Fruit fly (Drosophila melanogaster) whole organism, embryonic: ENCODE data around the gene CG7483.
A peak's percentile ranks its signal among the peaks of the same experiment; 100 is the strongest.

Experiments used
- Antp ChIP-seq: fragments of 200-800 bp; sonication (Bioruptor generic); optimal IDR thresholded peaks from 3 replicates; lab custom pipeline; 2016; ENCODE audit warnings: missing biosample characterization, missing genetic modification characterization
- B-H1 ChIP-seq: fragments of 200-800 bp; sonication (Bioruptor generic); IDR thresholded peaks from 3 replicates; pipeline ENCODE4 v1.3.6; 2022; ENCODE audit warnings: missing biosample characterization, missing genetic modification characterization
- CG12942 ChIP-seq: fragments of 200-800 bp; sonication (Bioruptor generic); optimal IDR thresholded peaks from 3 replicates; lab custom pipeline; 2016; ENCODE audit warnings: missing biosample characterization, missing genetic modification characterization
- CG13624 ChIP-seq: fragments of 200-800 bp; sonication (Bioruptor generic); optimal IDR thresholded peaks from 2 replicates; lab custom pipeline; 2016; ENCODE audit warnings: missing biosample characterization, missing genetic modification characterization
- CG14050 ChIP-seq: fragments of 200-800 bp; sonication (Bioruptor generic); IDR thresholded peaks from 3 replicates; pipeline ENCODE4 v1.3.6; 2022; ENCODE audit warnings: missing biosample characterization, missing genetic modification characterization
- CG15514 ChIP-seq: fragments of 200-800 bp; sonication (Bioruptor generic); optimal IDR thresholded peaks from 3 replicates; lab custom pipeline; 2017; ENCODE audit warnings: missing biosample characterization, missing genetic modification characterization, mild to moderate bottlenecking, moderate library complexity, missing genetic modification reagents
- CG16813 ChIP-seq: fragments of 200-800 bp; sonication (Bioruptor generic); IDR thresholded peaks from 3 replicates; pipeline ENCODE4 v1.3.6; 2022; ENCODE audit warnings: missing biosample characterization, missing genetic modification characterization; ENCODE audit not compliant: partially characterized antibody
- CG17385 ChIP-seq: fragments of 200-800 bp; sonication (Bioruptor generic); optimal IDR thresholded peaks from 3 replicates; lab custom pipeline; 2018; ENCODE audit warnings: missing biosample characterization, mild to moderate bottlenecking, missing genetic modification characterization
- CG6791 ChIP-seq: fragments of 200-800 bp; sonication (Bioruptor generic); IDR thresholded peaks from 3 replicates; pipeline ENCODE4 v1.3.6; 2022; ENCODE audit warnings: missing biosample characterization, missing genetic modification characterization; ENCODE audit not compliant: partially characterized antibody
- CG7271 ChIP-seq: fragments of 200-800 bp; sonication (Bioruptor generic); optimal IDR thresholded peaks from 2 replicates; lab custom pipeline; 2018; ENCODE audit warnings: missing biosample characterization, mild to moderate bottlenecking, missing genetic modification characterization, moderate library complexity
- CG7928 ChIP-seq: fragments of 200-800 bp; sonication (Bioruptor generic); optimal IDR thresholded peaks from 2 replicates; lab custom pipeline; 2017; ENCODE audit warnings: missing biosample characterization, mild to moderate bottlenecking, missing genetic modification characterization
- CG9797 ChIP-seq: fragments of 200-800 bp; sonication (Bioruptor generic); optimal IDR thresholded peaks from 3 replicates; lab custom pipeline; 2018; ENCODE audit warnings: missing biosample characterization, mild to moderate bottlenecking, missing genetic modification characterization
- E2f2 ChIP-seq: fragments of 200-800 bp; sonication (Bioruptor generic); IDR thresholded peaks from 2 replicates; pipeline ENCODE4 v1.3.6; 2022; ENCODE audit warnings: missing biosample characterization, missing genetic modification characterization
- ERR ChIP-seq: fragments of 200-800 bp; sonication (Bioruptor generic); optimal IDR thresholded peaks from 2 replicates; lab custom pipeline; 2016; ENCODE audit warnings: missing biosample characterization, missing genetic modification characterization
- Ets97D ChIP-seq: fragments of 200-800 bp; sonication (Bioruptor generic); optimal IDR thresholded peaks from 3 replicates; lab custom pipeline; 2016; ENCODE audit warnings: missing biosample characterization, missing genetic modification characterization
- Jarid2 ChIP-seq: fragments of 200-800 bp; sonication (Bioruptor generic); optimal IDR thresholded peaks from 3 replicates; lab custom pipeline; 2017; ENCODE audit warnings: mild to moderate bottlenecking, missing biosample characterization, missing genetic modification reagents, missing genetic modification characterization
- Lim3 ChIP-seq: fragments of 200-800 bp; sonication (Bioruptor generic); IDR thresholded peaks from 2 replicates; pipeline ENCODE4 v1.3.6; 2022; ENCODE audit warnings: missing biosample characterization, missing genetic modification characterization
- MESR4 ChIP-seq: fragments of 200-800 bp; sonication (Bioruptor generic); optimal IDR thresholded peaks from 2 replicates; lab custom pipeline; 2018; ENCODE audit warnings: missing biosample characterization, mild to moderate bottlenecking, missing genetic modification characterization, moderate library complexity
- NK7.1 ChIP-seq: fragments of 200-800 bp; sonication (Bioruptor generic); optimal IDR thresholded peaks from 3 replicates; lab custom pipeline; 2016; ENCODE audit warnings: missing biosample characterization, missing genetic modification characterization
- Pdp1 ChIP-seq, 2 experiments: fragments of 200-800 bp; sonication (Bioruptor generic); optimal IDR thresholded peaks; 3 replicates each; lab custom pipeline; 2016; ENCODE audit warnings: missing biosample characterization in 2 of 2, missing genetic modification characterization in 2 of 2, mild to moderate bottlenecking in 1 of 2, moderate library complexity in 1 of 2
- Sox100B ChIP-seq: fragments of 200-800 bp; sonication (Bioruptor generic); optimal IDR thresholded peaks from 3 replicates; lab custom pipeline; 2018; ENCODE audit warnings: missing biosample characterization, mild to moderate bottlenecking, missing genetic modification characterization
- Sry-δ ChIP-seq: fragments of 200-800 bp; sonication (Bioruptor generic); optimal IDR thresholded peaks from 2 replicates; lab custom pipeline; 2016; ENCODE audit warnings: missing biosample characterization, missing genetic modification characterization
- Stat92E ChIP-seq, 3 experiments: fragments of >200 bp in 2 of 3; fragments of 200-800 bp in 1 of 3; sonication (Bioruptor generic) in 1 of 3; optimal IDR thresholded peaks; 2 replicates each; lab custom pipeline; 2017 to 2019; ENCODE audit warnings: missing biosample characterization in 3 of 3, missing genetic modification characterization in 3 of 3, mild to moderate bottlenecking in 1 of 3, moderate library complexity in 1 of 3
- abd-A ChIP-seq: fragments of 200-800 bp; sonication (Bioruptor generic); optimal IDR thresholded peaks from 3 replicates; lab custom pipeline; 2019; ENCODE audit warnings: missing biosample characterization, mild to moderate bottlenecking, missing genetic modification characterization, moderate library complexity
- crp ChIP-seq, 2 experiments: fragments of 200-800 bp; sonication (Bioruptor generic); optimal IDR thresholded peaks; 2 replicates in 1 of 2; 3 replicates in 1 of 2; lab custom pipeline; 2017; ENCODE audit warnings: missing biosample characterization in 2 of 2, missing genetic modification characterization in 2 of 2, mild to moderate bottlenecking in 1 of 2, moderate library complexity in 1 of 2
- disco-r ChIP-seq: fragments of 200-800 bp; sonication (Bioruptor generic); optimal IDR thresholded peaks from 2 replicates; lab custom pipeline; 2016; ENCODE audit warnings: missing biosample characterization, missing genetic modification characterization
- fu2 ChIP-seq: fragments of 200-800 bp; sonication (Bioruptor generic); optimal IDR thresholded peaks from 2 replicates; lab custom pipeline; 2016; ENCODE audit warnings: missing biosample characterization, missing genetic modification characterization
- hkb ChIP-seq, 2 experiments: fragments of 200-800 bp in 1 of 2; fragments of >200 bp in 1 of 2; sonication (Bioruptor generic) in 1 of 2; IDR thresholded peaks in 1 of 2; optimal IDR thresholded peaks in 1 of 2; 2 replicates each; pipeline versions ENCODE4 v1.3.6 to Lab custom; 2017 to 2022; ENCODE audit warnings: missing biosample characterization in 1 of 2, missing genetic modification characterization in 1 of 2
- lab ChIP-seq: fragments of 200-800 bp; sonication (Bioruptor generic); optimal IDR thresholded peaks from 3 replicates; lab custom pipeline; 2017; ENCODE audit warnings: missing biosample characterization, missing genetic modification characterization, mild to moderate bottlenecking, moderate library complexity, missing genetic modification reagents
- lmd ChIP-seq: fragments of 200-800 bp; sonication (Bioruptor generic); IDR thresholded peaks from 2 replicates; pipeline ENCODE4 v1.3.6; 2022; ENCODE audit warnings: missing biosample characterization, missing genetic modification characterization
- mirr ChIP-seq: fragments of 200-800 bp; sonication (Bioruptor generic); optimal IDR thresholded peaks from 3 replicates; lab custom pipeline; 2018; ENCODE audit warnings: missing biosample characterization, mild to moderate bottlenecking, missing genetic modification characterization
- mld ChIP-seq: fragments of 200-800 bp; sonication (Bioruptor generic); IDR thresholded peaks from 3 replicates; pipeline ENCODE4 v1.3.6; 2022; ENCODE audit warnings: missing biosample characterization, missing genetic modification characterization; ENCODE audit not compliant: partially characterized antibody
- nerfin-1 ChIP-seq: fragments of 200-800 bp; sonication (Bioruptor generic); optimal IDR thresholded peaks from 3 replicates; lab custom pipeline; 2019; ENCODE audit warnings: missing biosample characterization, mild to moderate bottlenecking, missing genetic modification characterization, moderate library complexity
- odd ChIP-seq: fragments of 200-800 bp; sonication (Bioruptor generic); optimal IDR thresholded peaks from 2 replicates; lab custom pipeline; 2017; ENCODE audit warnings: missing biosample characterization, mild to moderate bottlenecking, missing genetic modification characterization
- peb ChIP-seq: fragments of 200-800 bp; sonication (Bioruptor generic); IDR thresholded peaks from 2 replicates; pipeline ENCODE4 v1.3.6; 2022; ENCODE audit warnings: missing biosample characterization, missing genetic modification characterization
- pho ChIP-seq: fragments of 200-800 bp; sonication (Bioruptor generic); optimal IDR thresholded peaks from 2 replicates; lab custom pipeline; 2016; ENCODE audit warnings: missing biosample characterization, missing genetic modification characterization
- pnt ChIP-seq: fragments of 200-800 bp; sonication (Bioruptor generic); optimal IDR thresholded peaks from 3 replicates; lab custom pipeline; 2016; ENCODE audit warnings: missing biosample characterization, missing genetic modification characterization
- stc ChIP-seq: fragments of 200-800 bp; sonication (Bioruptor generic); IDR thresholded peaks from 2 replicates; pipeline ENCODE4 v1.3.6; 2022; ENCODE audit warnings: missing biosample characterization, missing genetic modification characterization
- sug ChIP-seq: fragments of 200-800 bp; optimal IDR thresholded peaks from 2 replicates; lab custom pipeline; 2019; ENCODE audit warnings: missing biosample characterization, mild to moderate bottlenecking, missing genetic modification characterization, moderate library complexity
- unc-4 ChIP-seq: fragments of 200-800 bp; sonication (Bioruptor generic); IDR thresholded peaks from 2 replicates; pipeline ENCODE4 v1.3.6; 2022; ENCODE audit warnings: missing biosample characterization, missing genetic modification characterization; ENCODE audit not compliant: partially characterized antibody
- vfl ChIP-seq: fragments of 200-800 bp; sonication (Bioruptor generic); optimal IDR thresholded peaks from 2 replicates; lab custom pipeline; 2016; ENCODE audit warnings: missing biosample characterization, missing genetic modification characterization
- wek ChIP-seq: fragments of 200-800 bp; sonication (Bioruptor generic); optimal IDR thresholded peaks from 3 replicates; lab custom pipeline; 2018; ENCODE audit warnings: missing biosample characterization, mild to moderate bottlenecking, missing genetic modification characterization, moderate library complexity

CG7483 gene

dm6 chr3R:8356626-8357290 lies 43.8 kb downstream of the CG7483 start, which contains the start of gene stck (continued):
- peak; percentile 70 for TF ChIP-seq Ets97D (GFP tag; lab: Kevin White, UChicago)
- TF ChIP-seq CG15514 = peak; percentile 48
- TF ChIP-seq CG6791 (GFP tag; lab: Robert Waterston, UW) = peak; percentile 61; the same call in 2 of the 3 replicates
- TF ChIP-seq hkb (optimal IDR thresholded peaks at IDR 0.05; lab: Kevin White, UChicago) = peak; percentile 63
- TF ChIP-seq hkb (GFP tag; IDR thresholded peaks at IDR 0.05; lab: Robert Waterston, UW) = no peak
- no peak for TF ChIP-seq ERR (GFP tag; lab: Kevin White, UChicago)
- TF ChIP-seq Lim3 (GFP tag; lab: Robert Waterston, UW) = no peak
- TF ChIP-seq vfl (GFP tag; lab: Kevin White, UChicago) = no peak
- TF ChIP-seq nerfin-1 = no peak
- no peak for TF ChIP-seq Antp
- TF ChIP-seq CG7928 (GFP tag; lab: Kevin White, UChicago) = peak; percentile 96
- peak in 1 of 3 experiments; percentile 16 for TF ChIP-seq Stat92E (GFP tag; optimal IDR thresholded peaks at IDR 0.05; lab: Kevin White, UChicago)
- TF ChIP-seq MESR4 = peak; percentile 53
- TF ChIP-seq CG9797 (GFP tag; lab: Kevin White, UChicago) = peak; percentile 78
- TF ChIP-seq CG16813 (GFP tag; lab: Robert Waterston, UW) = peak; percentile 58
- peak in 1 of 2 experiments; percentile 91 for TF ChIP-seq Pdp1 (GFP tag; optimal IDR thresholded peaks at IDR 0.05; lab: Kevin White, UChicago)
- no peak for TF ChIP-seq B-H1 (GFP tag; lab: Robert Waterston, UW)
- peak; percentile 5 for TF ChIP-seq abd-A (tag; lab: Kevin White, UChicago)
- peak; percentile 97 for TF ChIP-seq mirr (GFP tag; lab: Kevin White, UChicago)
- peak; percentile 63; the same call in 1 of the 2 replicates for TF ChIP-seq unc-4
- no peak for TF ChIP-seq odd (GFP tag; lab: Kevin White, UChicago)
- TF ChIP-seq crp (GFP tag; optimal IDR thresholded peaks at IDR 0.05; lab: Kevin White, UChicago) = peak in 1 of 2 experiments; percentile 16
- no peak for TF ChIP-seq pnt
- TF ChIP-seq wek (GFP tag; lab: Kevin White, UChicago) = peak; percentile 11
- no peak for TF ChIP-seq peb (GFP tag; lab: Robert Waterston, UW)
- no peak for TF ChIP-seq NK7.1
- TF ChIP-seq CG14050 (GFP tag; lab: Robert Waterston, UW) = no peak
- TF ChIP-seq E2f2 (GFP tag; lab: Robert Waterston, UW) = peak; percentile 95
- TF ChIP-seq stc (GFP tag; lab: Robert Waterston, UW) = no peak
- no peak for TF ChIP-seq Sox100B (GFP tag; lab: Kevin White, UChicago)
- TF ChIP-seq Sry-δ (GFP tag; lab: Kevin White, UChicago) = peak; percentile 79
- TF ChIP-seq lmd (GFP tag; lab: Robert Waterston, UW) = no peak
- no peak for TF ChIP-seq CG7271 (tag; lab: Kevin White, UChicago)
- TF ChIP-seq CG12942 (GFP tag; lab: Kevin White, UChicago) = no peak
- peak; percentile 36 for TF ChIP-seq CG17385 (GFP tag; lab: Kevin White, UChicago)
- TF ChIP-seq CG13624 (GFP tag; lab: Kevin White, UChicago) = peak; percentile 36
- peak; percentile 26 for TF ChIP-seq fu2 (GFP tag; lab: Kevin White, UChicago)
- no peak for TF ChIP-seq mld (GFP tag; lab: Robert Waterston, UW)
- no peak for TF ChIP-seq disco-r (GFP tag; lab: Kevin White, UChicago)
- no peak for TF ChIP-seq Jarid2
- peak; percentile 62 for TF ChIP-seq lab (GFP tag; lab: Kevin White, UChicago)
- peak; percentile 76 for TF ChIP-seq sug (tag; lab: Kevin White, UChicago)
- peak; percentile 7 for TF ChIP-seq pho (GFP tag; lab: Kevin White, UChicago)
